Fruit fly (Drosophila melanogaster) whole organism, embryonic: ENCODE measurements around the gene wisp.

Experiments
- Ada2b ChIP-seq: fragments of 200-800 bp; sonication (Bioruptor generic); IDR thresholded peaks from 2 replicates; pipeline ENCODE4 v1.3.6; 2022; ENCODE audit warnings: missing biosample characterization, missing genetic modification characterization
- CG1233 ChIP-seq: fragments of 200-800 bp; sonication (Bioruptor generic); optimal IDR thresholded peaks from 4 replicates; lab custom pipeline; 2018; ENCODE audit warnings: missing biosample characterization, mild to moderate bottlenecking, missing genetic modification characterization
- CG12659 ChIP-seq: fragments of 200-800 bp; sonication (Bioruptor generic); optimal IDR thresholded peaks from 3 replicates; lab custom pipeline; 2017; ENCODE audit warnings: mild to moderate bottlenecking, missing biosample characterization, missing genetic modification reagents, missing genetic modification characterization
- CG14710 ChIP-seq: fragments of 200-800 bp; sonication (Bioruptor generic); optimal IDR thresholded peaks from 3 replicates; lab custom pipeline; 2019; ENCODE audit warnings: missing biosample characterization, mild to moderate bottlenecking, missing genetic modification characterization, moderate library complexity
- CG15073 ChIP-seq: fragments of 200-800 bp; sonication (Bioruptor generic); optimal IDR thresholded peaks from 2 replicates; lab custom pipeline; 2016; ENCODE audit warnings: missing biosample characterization, missing genetic modification characterization
- CG15269 ChIP-seq: fragments of 200-800 bp; sonication (Bioruptor generic); optimal IDR thresholded peaks from 2 replicates; lab custom pipeline; 2018; ENCODE audit warnings: missing biosample characterization, mild to moderate bottlenecking, missing genetic modification characterization, moderate library complexity
- CG17568 ChIP-seq: fragments of 200-800 bp; sonication (Bioruptor generic); optimal IDR thresholded peaks from 2 replicates; lab custom pipeline; 2018; ENCODE audit warnings: missing biosample characterization, mild to moderate bottlenecking, missing genetic modification characterization, moderate library complexity
- CG17829 ChIP-seq: fragments of 200-800 bp; optimal IDR thresholded peaks from 2 replicates; lab custom pipeline; 2019; ENCODE audit warnings: missing biosample characterization, mild to moderate bottlenecking, missing genetic modification characterization, moderate library complexity
- CG18764 ChIP-seq: fragments of 200-800 bp; sonication (Bioruptor generic); optimal IDR thresholded peaks from 3 replicates; lab custom pipeline; 2016; ENCODE audit warnings: missing biosample characterization, missing genetic modification characterization
- CG30020 ChIP-seq: fragments of 200-800 bp; optimal IDR thresholded peaks from 2 replicates; lab custom pipeline; 2019; ENCODE audit warnings: missing biosample characterization, mild to moderate bottlenecking, missing genetic modification characterization, moderate library complexity
- CG31365 ChIP-seq: fragments of 200-800 bp; sonication (Bioruptor generic); optimal IDR thresholded peaks from 2 replicates; lab custom pipeline; 2018; ENCODE audit warnings: missing biosample characterization, mild to moderate bottlenecking, missing genetic modification characterization
- CG32532 ChIP-seq: fragments of 200-800 bp; sonication (Bioruptor generic); IDR thresholded peaks from 2 replicates; pipeline ENCODE4 v1.3.6; 2022; ENCODE audit warnings: missing biosample characterization, missing genetic modification characterization
- CG3281 ChIP-seq: fragments of 200-800 bp; sonication (Bioruptor generic); optimal IDR thresholded peaks from 3 replicates; lab custom pipeline; 2017; ENCODE audit warnings: missing biosample characterization, mild to moderate bottlenecking, missing genetic modification characterization
- CG33213 ChIP-seq: fragments of 200-800 bp; sonication (Bioruptor generic); optimal IDR thresholded peaks from 3 replicates; lab custom pipeline; 2016; ENCODE audit warnings: missing biosample characterization, missing genetic modification characterization
- CG3838 ChIP-seq: fragments of 200-800 bp; sonication (Bioruptor generic); optimal IDR thresholded peaks from 3 replicates; lab custom pipeline; 2016; ENCODE audit warnings: missing biosample characterization, missing genetic modification characterization
- CG5245 ChIP-seq: fragments of 200-800 bp; sonication (Bioruptor generic); optimal IDR thresholded peaks from 3 replicates; lab custom pipeline; 2016; ENCODE audit warnings: missing biosample characterization, missing genetic modification characterization
- CG9609 ChIP-seq: fragments of 200-800 bp; sonication (Bioruptor generic); optimal IDR thresholded peaks from 3 replicates; lab custom pipeline; 2016; ENCODE audit warnings: missing biosample characterization, missing genetic modification characterization
- Dad ChIP-seq: fragments of 200-800 bp; sonication (Bioruptor generic); optimal IDR thresholded peaks from 3 replicates; lab custom pipeline; 2016; ENCODE audit warnings: missing biosample characterization, missing genetic modification characterization
- Dek ChIP-seq: fragments of 200-800 bp; sonication (Bioruptor generic); optimal IDR thresholded peaks from 3 replicates; lab custom pipeline; 2019; ENCODE audit warnings: missing biosample characterization, mild to moderate bottlenecking, missing genetic modification characterization, moderate library complexity
- Dfd ChIP-seq, 2 experiments: fragments of >200 bp; optimal IDR thresholded peaks; 2 replicates each; lab custom pipeline; 2017; ENCODE audit warnings: missing biosample characterization in 2 of 2, missing genetic modification characterization in 2 of 2
- Elba2 ChIP-seq: fragments of 200-800 bp; sonication (Bioruptor generic); optimal IDR thresholded peaks from 3 replicates; lab custom pipeline; 2016; ENCODE audit warnings: missing biosample characterization, missing genetic modification characterization
- Fer3 ChIP-seq: fragments of 200-800 bp; sonication (Bioruptor generic); optimal IDR thresholded peaks from 2 replicates; lab custom pipeline; 2018; ENCODE audit warnings: missing biosample characterization, mild to moderate bottlenecking, missing genetic modification characterization, moderate library complexity
- H2.0 ChIP-seq: fragments of 200-800 bp; sonication (Bioruptor generic); IDR thresholded peaks from 2 replicates; pipeline ENCODE4 v1.3.6; 2022; ENCODE audit warnings: missing biosample characterization, missing genetic modification characterization
- HLH54F ChIP-seq: fragments of 200-800 bp; sonication (Bioruptor generic); optimal IDR thresholded peaks from 3 replicates; lab custom pipeline; 2016; ENCODE audit warnings: missing biosample characterization, missing genetic modification characterization
- Hey ChIP-seq: fragments of 200-800 bp; sonication (Bioruptor generic); optimal IDR thresholded peaks from 3 replicates; lab custom pipeline; 2018; ENCODE audit warnings: missing biosample characterization, mild to moderate bottlenecking, missing genetic modification characterization
- Hmx ChIP-seq: fragments of 200-800 bp; sonication (Bioruptor generic); optimal IDR thresholded peaks from 2 replicates; lab custom pipeline; 2016; ENCODE audit warnings: missing biosample characterization, missing genetic modification characterization
- Hr39 ChIP-seq: fragments of >200 bp; optimal IDR thresholded peaks from 2 replicates; lab custom pipeline; 2017
- Hr51 ChIP-seq, 2 experiments: fragments of 200-800 bp; sonication (Bioruptor generic); optimal IDR thresholded peaks; 2 replicates in 1 of 2; 3 replicates in 1 of 2; lab custom pipeline; 2016 to 2018; ENCODE audit warnings: missing biosample characterization in 2 of 2, missing genetic modification characterization in 2 of 2, mild to moderate bottlenecking in 1 of 2, moderate library complexity in 1 of 2
- Hr78 ChIP-seq, 2 experiments: fragments of 200-800 bp in 1 of 2; fragments of >200 bp in 1 of 2; sonication (Bioruptor generic) in 1 of 2; optimal IDR thresholded peaks; 2 replicates each; lab custom pipeline; 2017 to 2019; ENCODE audit warnings: missing biosample characterization in 2 of 2, missing genetic modification characterization in 2 of 2, mild to moderate bottlenecking in 1 of 2, moderate library complexity in 1 of 2
- Hsf ChIP-seq: fragments of 200-800 bp; sonication (Bioruptor generic); optimal IDR thresholded peaks from 3 replicates; lab custom pipeline; 2016; ENCODE audit warnings: missing biosample characterization, missing genetic modification characterization
- Lim3 ChIP-seq: fragments of 200-800 bp; sonication (Bioruptor generic); IDR thresholded peaks from 2 replicates; pipeline ENCODE4 v1.3.6; 2022; ENCODE audit warnings: missing biosample characterization, missing genetic modification characterization
- Mad ChIP-seq: fragments of 200-800 bp; sonication (Bioruptor generic); optimal IDR thresholded peaks from 2 replicates; lab custom pipeline; 2016; ENCODE audit warnings: missing biosample characterization, missing genetic modification characterization
- Mrtf ChIP-seq: fragments of 200-800 bp; sonication (Bioruptor generic); IDR thresholded peaks from 3 replicates; pipeline ENCODE4 v1.3.6; 2022; ENCODE audit warnings: missing biosample characterization, missing genetic modification characterization
- Neu2 ChIP-seq: fragments of 200-800 bp; sonication (Bioruptor generic); optimal IDR thresholded peaks from 3 replicates; lab custom pipeline; 2016; ENCODE audit warnings: missing biosample characterization, missing genetic modification characterization, borderline replicate concordance
- Ravus ChIP-seq: fragments of 200-800 bp; sonication (Bioruptor generic); IDR thresholded peaks from 2 replicates; pipeline ENCODE4 v1.3.6; 2022; ENCODE audit warnings: missing biosample characterization, missing genetic modification characterization
- TFAM ChIP-seq: fragments of 200-800 bp; sonication (Bioruptor generic); optimal IDR thresholded peaks from 2 replicates; lab custom pipeline; 2017; ENCODE audit warnings: missing biosample characterization, missing genetic modification characterization, inconsistent platforms
- Xbp1 ChIP-seq: fragments of 200-800 bp; sonication (Bioruptor generic); optimal IDR thresholded peaks from 3 replicates; lab custom pipeline; 2016; ENCODE audit warnings: missing biosample characterization, mild to moderate bottlenecking, missing genetic modification characterization
- ac ChIP-seq: fragments of 200-800 bp; sonication (Bioruptor generic); optimal IDR thresholded peaks from 3 replicates; lab custom pipeline; 2017; ENCODE audit warnings: missing biosample characterization, mild to moderate bottlenecking, missing genetic modification characterization
- al ChIP-seq: fragments of 200-800 bp; sonication (Bioruptor generic); IDR thresholded peaks from 2 replicates; pipeline ENCODE4 v1.3.6; 2022; ENCODE audit warnings: missing biosample characterization, missing genetic modification characterization
- chm ChIP-seq: fragments of 200-800 bp; sonication (Bioruptor generic); IDR thresholded peaks from 2 replicates; pipeline ENCODE4 v1.3.6; 2022; ENCODE audit warnings: missing biosample characterization, missing genetic modification characterization
- dimm ChIP-seq: fragments of 200-800 bp; sonication (Bioruptor generic); IDR thresholded peaks from 2 replicates; pipeline ENCODE4 v1.3.6; 2022; ENCODE audit warnings: missing biosample characterization, missing genetic modification characterization
- emc ChIP-seq: fragments of 200-800 bp; sonication (Bioruptor generic); optimal IDR thresholded peaks from 2 replicates; lab custom pipeline; 2016; ENCODE audit warnings: missing biosample characterization, missing genetic modification characterization
- exex ChIP-seq: fragments of 200-800 bp; sonication (Bioruptor generic); optimal IDR thresholded peaks from 4 replicates; lab custom pipeline; 2018; ENCODE audit warnings: missing biosample characterization, mild to moderate bottlenecking, missing genetic modification characterization, moderate library complexity
- lilli ChIP-seq: fragments of 200-800 bp; sonication (Bioruptor generic); optimal IDR thresholded peaks from 3 replicates; lab custom pipeline; 2016; ENCODE audit warnings: missing biosample characterization, missing genetic modification characterization
- maf-S ChIP-seq: fragments of 200-800 bp; sonication (Bioruptor generic); optimal IDR thresholded peaks from 2 replicates; lab custom pipeline; 2016; ENCODE audit warnings: missing biosample characterization, missing genetic modification characterization
- mirr ChIP-seq: fragments of 200-800 bp; sonication (Bioruptor generic); optimal IDR thresholded peaks from 3 replicates; lab custom pipeline; 2018; ENCODE audit warnings: missing biosample characterization, mild to moderate bottlenecking, missing genetic modification characterization
- pb ChIP-seq: fragments of 200-800 bp; sonication (Bioruptor generic); optimal IDR thresholded peaks from 3 replicates; lab custom pipeline; 2016; ENCODE audit warnings: missing biosample characterization, missing genetic modification characterization
- shn ChIP-seq: fragments of 200-800 bp; sonication (Bioruptor generic); optimal IDR thresholded peaks from 3 replicates; lab custom pipeline; 2016; ENCODE audit warnings: missing biosample characterization, missing genetic modification characterization
- stwl ChIP-seq: fragments of 200-800 bp; sonication (Bioruptor generic); optimal IDR thresholded peaks from 3 replicates; lab custom pipeline; 2018; ENCODE audit warnings: missing biosample characterization, mild to moderate bottlenecking, missing genetic modification characterization, moderate library complexity
- tna ChIP-seq: fragments of 200-800 bp; sonication (Bioruptor generic); IDR thresholded peaks from 2 replicates; pipeline ENCODE4 v1.3.6; 2022; ENCODE audit warnings: missing biosample characterization, missing genetic modification characterization; ENCODE audit not compliant: partially characterized antibody
- twi ChIP-seq: fragments of 200-800 bp; optimal IDR thresholded peaks from 2 replicates; lab custom pipeline; 2019; ENCODE audit warnings: missing biosample characterization, mild to moderate bottlenecking, missing genetic modification characterization, moderate library complexity
- usp ChIP-seq: fragments of >200 bp; optimal IDR thresholded peaks from 2 replicates; lab custom pipeline; 2017; ENCODE audit warnings: missing biosample characterization, missing genetic modification characterization

wisp gene

DNA sequence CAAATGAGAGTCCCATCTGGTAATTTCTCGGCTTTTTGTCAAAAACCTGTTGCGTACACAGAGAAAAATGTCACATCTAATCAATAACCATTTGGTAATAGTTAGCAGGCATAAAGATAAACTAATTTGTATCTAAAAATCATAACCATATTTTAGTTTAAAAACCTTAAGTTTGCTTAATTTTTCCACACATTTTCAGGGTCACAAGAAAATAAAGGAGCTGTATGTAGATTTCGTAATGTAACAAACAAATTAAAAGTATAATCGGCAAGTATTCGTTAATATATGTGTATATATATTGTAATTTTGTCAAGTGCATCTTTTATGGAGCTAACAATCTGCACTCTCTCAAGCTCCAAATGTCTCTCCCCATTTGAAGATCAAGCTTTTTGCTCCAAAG, 27.2 kb downstream of the wisp start (continued):
- TF ChIP-seq CG12659 (GFP tag; lab: Kevin White, UChicago) (peak; percentile 88), Dfd (GFP tag; optimal IDR thresholded peaks at IDR 0.05; lab: Kevin White, UChicago) (no peak), Elba2 (no peak), Hr51 (GFP tag; optimal IDR thresholded peaks at IDR 0.05; lab: Kevin White, UChicago) (peak; percentile 43 to 94), Hr39 (no peak), Dek (tag; lab: Kevin White, UChicago) (peak; percentile 88), CG18764 (GFP tag; lab: Kevin White, UChicago) (peak; percentile 74), lilli (GFP tag; lab: Kevin White, UChicago) (peak; percentile 83), Hey (tag; lab: Kevin White, UChicago) (peak; percentile 34), CG14710 (tag; lab: Kevin White, UChicago) (peak; percentile 89), chm (GFP tag; lab: Robert Waterston, UW) (no peak), CG31365 (peak; percentile 52), exex (tag; lab: Kevin White, UChicago) (peak; percentile 65), tna (GFP tag; lab: Robert Waterston, UW) (no peak), CG32532 (peak; percentile 92), HLH54F (GFP tag; lab: Kevin White, UChicago) (peak; percentile 55), Lim3 (GFP tag; lab: Robert Waterston, UW) (0 out of 2 replicates have a peak, but pooled peaks have one; percentile 22), CG3281 (GFP tag; lab: Kevin White, UChicago) (peak; percentile 90), CG5245 (GFP tag; lab: Kevin White, UChicago) (peak; percentile 64), CG15269 (peak; percentile 93), CG9609 (GFP tag; lab: Kevin White, UChicago) (peak; percentile 41), usp (no peak), pb (GFP tag; lab: Kevin White, UChicago) (peak; percentile 28), maf-S (GFP tag; lab: Kevin White, UChicago) (peak; percentile 58), CG17829 (tag; lab: Kevin White, UChicago) (peak; percentile 93), CG30020 (tag; lab: Kevin White, UChicago) (peak; percentile 72), CG3838 (GFP tag; lab: Kevin White, UChicago) (peak; percentile 24), Dad (GFP tag; lab: Kevin White, UChicago) (peak; percentile 68), Ravus (GFP tag; lab: Robert Waterston, UW) (peak; percentile 66), TFAM (GFP tag; lab: Kevin White, UChicago) (peak; percentile 39), H2.0 (GFP tag; lab: Robert Waterston, UW) (peak; percentile 73), CG33213 (GFP tag; lab: Kevin White, UChicago) (peak; percentile 29), Ada2b (GFP tag; lab: Robert Waterston, UW) (peak; percentile 81), Fer3 (tag; lab: Kevin White, UChicago) (peak; percentile 89), Mrtf (GFP tag; lab: Robert Waterston, UW) (peak; percentile 76; the same call in 2 of the 3 replicates), CG15073 (GFP tag; lab: Kevin White, UChicago) (peak; percentile 21), al (GFP tag; lab: Robert Waterston, UW) (peak; percentile 84), stwl (tag; lab: Kevin White, UChicago) (no peak), dimm (GFP tag; lab: Robert Waterston, UW) (peak; percentile 67), CG1233 (GFP tag; lab: Kevin White, UChicago) (peak; percentile 87), Hr78 (GFP tag; optimal IDR thresholded peaks at IDR 0.05; lab: Kevin White, UChicago) (peak in 1 of 2 experiments; percentile 79), Hsf (GFP tag; lab: Kevin White, UChicago) (peak; percentile 74), emc (GFP tag; lab: Kevin White, UChicago) (no peak), shn (GFP tag; lab: Kevin White, UChicago) (peak; percentile 63), Neu2 (GFP tag; lab: Kevin White, UChicago) (no peak), twi (peak; percentile 82), ac (GFP tag; lab: Kevin White, UChicago) (no peak), mirr (GFP tag; lab: Kevin White, UChicago) (peak; percentile 52), Mad (GFP tag; lab: Kevin White, UChicago) (peak; percentile 53), Xbp1 (GFP tag; lab: Kevin White, UChicago) (peak; percentile 90), CG17568 (GFP tag; lab: Kevin White, UChicago) (peak; percentile 86), Hmx (GFP tag; lab: Kevin White, UChicago) (peak; percentile 52)
